Worm (Caenorhabditis elegans) whole organism, young adult: Measurements from ENCODE around the gene jkk-1.
A peak's percentile ranks its signal among the peaks of the same experiment; 100 is the strongest.

ENCODE experiments used
- B0019.2 ChIP-seq: fragments of 200-800 bp; sonication (Bioruptor generic); conservative IDR thresholded peaks from 2 replicates; pipeline ENCODE4 v1.3.6; 2022; ENCODE audit warnings: missing genetic modification reagents, missing genetic modification characterization, missing compliant biosample characterization
- C17E4.6 ChIP-seq: fragments of 200-800 bp; sonication (Bioruptor generic); IDR thresholded peaks from 2 replicates; pipeline ENCODE4 v1.3.6; 2022; ENCODE audit warnings: missing genetic modification reagents, missing genetic modification characterization, missing compliant biosample characterization
- F33H1.4 ChIP-seq: fragments of 200-800 bp; sonication (Bioruptor generic); IDR thresholded peaks from 2 replicates; pipeline ENCODE4 v1.3.6; 2022; ENCODE audit warnings: missing genetic modification reagents, missing genetic modification characterization, missing compliant biosample characterization
- F57C9.4 ChIP-seq: sonication (generic microtip); optimal IDR thresholded peaks from 2 replicates; lab custom pipeline; 2017; ENCODE audit warnings: mild to moderate bottlenecking, missing genetic modification characterization, missing compliant biosample characterization
- Y53F4B.3 ChIP-seq: fragments of 200-800 bp; sonication (Bioruptor generic); IDR thresholded peaks from 2 replicates; pipeline ENCODE4 v1.3.6; 2022; ENCODE audit warnings: missing genetic modification reagents, missing genetic modification characterization, missing compliant biosample characterization
- ama-1 ChIP-seq, 3 experiments: fragments of 150-350 bp in 1 of 3; sonication (generic microtip) in 2 of 3; optimal IDR thresholded peaks; 2 replicates each; lab custom pipeline; 2014 to 2018; ENCODE audit warnings: missing biosample characterization in 2 of 3, missing genetic modification characterization in 2 of 3, missing genetic modification reagents in 2 of 3
- cebp-1 ChIP-seq, 2 experiments: fragments of 200-800 bp in 1 of 2; sonication (Bioruptor generic) in 1 of 2; sonication (generic microtip) in 1 of 2; IDR thresholded peaks in 1 of 2; optimal IDR thresholded peaks in 1 of 2; 2 replicates each; pipeline versions ENCODE4 v1.3.6 to Lab custom; 2017 to 2022; ENCODE audit warnings: missing compliant biosample characterization in 2 of 2, missing genetic modification characterization in 2 of 2, mild to moderate bottlenecking in 1 of 2, missing genetic modification reagents in 1 of 2, moderate library complexity in 1 of 2
- ceh-40 ChIP-seq: fragments of 200-800 bp; sonication (Bioruptor generic); IDR thresholded peaks from 2 replicates; pipeline ENCODE4 v1.3.6; 2022; ENCODE audit warnings: missing genetic modification characterization, missing compliant biosample characterization
- die-1 ChIP-seq: sonication (generic microtip); optimal IDR thresholded peaks from 2 replicates; lab custom pipeline; 2016; ENCODE audit warnings: missing genotype, mild to moderate bottlenecking, missing genetic modification characterization, missing compliant biosample characterization
- dox-1 ChIP-seq: fragments of 200-800 bp; sonication (Bioruptor generic); IDR thresholded peaks from 2 replicates; pipeline ENCODE4 v1.3.6; 2022; ENCODE audit warnings: missing genetic modification reagents, missing genetic modification characterization, missing compliant biosample characterization
- egl-18 ChIP-seq: fragments of 200-800 bp; sonication (Bioruptor generic); IDR thresholded peaks from 2 replicates; pipeline ENCODE4 v1.3.6; 2022; ENCODE audit warnings: missing genetic modification reagents, missing genetic modification characterization, missing compliant biosample characterization
- him-1 ChIP-seq: sonication (generic microtip); optimal IDR thresholded peaks from 2 replicates; lab custom pipeline; 2016; ENCODE audit warnings: missing genotype, missing genetic modification reagents, missing genetic modification characterization, missing compliant biosample characterization
- hlh-26 ChIP-seq: fragments of 200-800 bp; sonication (Bioruptor generic); conservative IDR thresholded peaks from 2 replicates; pipeline ENCODE4 v1.3.6; 2022; ENCODE audit warnings: missing genetic modification reagents, missing genetic modification characterization, missing compliant biosample characterization
- hmg-1.2 ChIP-seq: fragments of 200-800 bp; sonication (Bioruptor generic); IDR thresholded peaks from 2 replicates; pipeline ENCODE4 v1.3.6; 2022; ENCODE audit warnings: missing genetic modification reagents, missing genetic modification characterization, missing compliant biosample characterization
- let-607 ChIP-seq, 2 experiments: fragments of 200-800 bp in 1 of 2; sonication (Bioruptor generic) in 1 of 2; sonication (generic microtip) in 1 of 2; optimal IDR thresholded peaks; 2 replicates each; lab custom pipeline; 2016 to 2018; ENCODE audit warnings: mild to moderate bottlenecking in 2 of 2, missing compliant biosample characterization in 2 of 2, missing genetic modification characterization in 2 of 2, moderate library complexity in 2 of 2, missing genotype in 1 of 2
- mes-4 ChIP-seq: sonication (generic microtip); optimal IDR thresholded peaks from 2 replicates; lab custom pipeline; 2016; ENCODE audit warnings: missing genotype, missing genetic modification characterization, missing compliant biosample characterization
- nfya-1 ChIP-seq: sonication (generic microtip); optimal IDR thresholded peaks from 2 replicates; lab custom pipeline; 2017; ENCODE audit warnings: antibody characterized with exemption, missing compliant biosample characterization, missing genetic modification characterization, borderline replicate concordance; ENCODE audit not compliant: insufficient read depth
- nfyb-1 ChIP-seq: fragments of 200-800 bp; sonication (Bioruptor generic); IDR thresholded peaks from 2 replicates; pipeline ENCODE4 v1.3.6; 2022; ENCODE audit warnings: missing genetic modification reagents, missing genetic modification characterization, missing compliant biosample characterization
- nhr-120 ChIP-seq: fragments of 200-800 bp; sonication (Bioruptor generic); IDR thresholded peaks from 2 replicates; pipeline ENCODE4 v1.3.6; 2022; ENCODE audit warnings: missing genetic modification characterization, missing compliant biosample characterization
- nhr-80 ChIP-seq: sonication (generic microtip); optimal IDR thresholded peaks from 2 replicates; lab custom pipeline; 2016; ENCODE audit warnings: missing genetic modification characterization, missing compliant biosample characterization
- nhr-90 ChIP-seq: sonication (generic microtip); optimal IDR thresholded peaks from 2 replicates; lab custom pipeline; 2016; ENCODE audit warnings: missing genotype, mild to moderate bottlenecking, missing genetic modification characterization, missing compliant biosample characterization
- rec-8 ChIP-seq, 2 experiments: sonication (generic microtip); optimal IDR thresholded peaks; 2 replicates each; lab custom pipeline; 2016; ENCODE audit warnings: mild to moderate bottlenecking in 2 of 2, missing genetic modification characterization in 2 of 2, missing genetic modification reagents in 2 of 2, missing genotype in 2 of 2, missing biosample characterization in 1 of 2, missing compliant biosample characterization in 1 of 2, moderate library complexity in 1 of 2
- tbp1 ChIP-seq: fragments of 200-800 bp; sonication (Bioruptor generic); optimal IDR thresholded peaks from 2 replicates; lab custom pipeline; 2018; ENCODE audit warnings: mild to moderate bottlenecking, missing genetic modification characterization, missing compliant biosample characterization
- xnd-1 ChIP-seq: sonication (generic microtip); optimal IDR thresholded peaks from 2 replicates; lab custom pipeline; 2016; ENCODE audit warnings: missing genotype, missing genetic modification reagents, missing genetic modification characterization, missing compliant biosample characterization
- zfh-2 ChIP-seq: fragments of 200-800 bp; sonication (Bioruptor generic); conservative IDR thresholded peaks from 2 replicates; pipeline ENCODE4 v1.3.6; 2022; ENCODE audit warnings: missing genetic modification reagents, missing genetic modification characterization, missing compliant biosample characterization
- ztf-22 ChIP-seq: fragments of 200-800 bp; sonication (Bioruptor generic); optimal IDR thresholded peaks from 2 replicates; lab custom pipeline; 2018; ENCODE audit warnings: mild to moderate bottlenecking, missing genetic modification characterization, moderate library complexity, missing compliant biosample characterization
- ztf-26 ChIP-seq: sonication (generic microtip); optimal IDR thresholded peaks from 2 replicates; lab custom pipeline; 2017; ENCODE audit warnings: missing genetic modification characterization, missing compliant biosample characterization

jkk-1 gene

ce11 chrX:5342007-5342406 lies 26.3 kb upstream of the jkk-1 start, which contains the start of gene C26B9.7:
C26B9.7 (plus strand) TSS chrX:5342307.
- TF ChIP-seq zfh-2 (GFP tag; lab: Robert Waterston, UW) (no peak), tbp1 (GFP tag; lab: Kevin White, UChicago) (no peak), nhr-120 (GFP tag; lab: Robert Waterston, UW) (no peak), mes-4 (tag; lab: Kevin White, UChicago) (no peak), nfyb-1 (GFP tag; lab: Robert Waterston, UW) (no peak), F57C9.4 (no peak), rec-8 (tag; optimal IDR thresholded peaks at IDR 0.05; lab: Kevin White, UChicago) (no peak), nhr-90 (no peak)

DNA sequence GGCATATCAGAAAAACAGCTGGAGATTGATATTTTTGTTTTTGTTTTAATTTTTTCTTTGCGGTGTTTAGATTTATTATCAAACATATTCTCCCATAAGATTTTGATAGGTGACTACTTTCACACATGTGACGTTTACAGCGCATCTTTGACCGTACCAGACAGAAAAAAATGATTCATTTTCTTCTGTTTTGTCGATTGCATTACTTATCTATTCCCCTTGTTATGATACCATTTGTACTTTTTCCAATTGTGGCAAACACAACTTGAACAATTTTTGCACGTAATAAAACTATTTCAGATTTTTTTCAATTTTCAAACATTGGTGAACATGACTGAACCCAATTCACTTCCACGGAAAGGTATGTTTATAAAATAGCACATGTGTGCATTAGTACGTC lies 24.0 kb upstream of the jkk-1 start, which contains the start of gene C26B9.1:
Gene C26B9.1 (plus strand): TSS at position 301 of the 400 bp plus-strand sequence.
- TF ChIP-seq B0019.2 (GFP tag; lab: Robert Waterston, UW), result no peak
- TF ChIP-seq xnd-1 (tag; lab: Kevin White, UChicago), result no peak
- no peak for TF ChIP-seq ceh-40
- TF ChIP-seq, all 124 proteins: peak for 0

DNA sequence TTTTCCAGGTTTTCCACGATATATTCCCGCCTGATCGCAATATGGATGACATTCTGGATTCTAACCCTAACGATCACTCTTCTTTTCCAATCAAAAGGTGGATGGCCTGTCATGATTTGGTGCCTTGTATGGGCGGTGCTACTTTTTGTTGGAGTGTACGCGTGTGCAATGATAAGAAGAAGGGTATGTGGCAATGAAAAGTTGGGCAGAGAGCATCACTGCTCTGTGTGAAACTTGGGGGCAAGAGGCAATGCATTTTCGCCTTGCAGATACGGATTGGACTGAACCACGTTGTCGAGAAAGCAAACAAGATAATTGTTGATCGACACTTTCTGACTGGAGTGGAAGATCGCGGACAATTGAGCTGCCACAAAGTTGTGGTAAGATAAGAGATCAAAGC lies 22.0 kb upstream of the jkk-1 start:
- TF ChIP-seq nhr-80 (tag; lab: Kevin White, UChicago) (peak; percentile 91), ceh-40 (no peak), let-607 (tag; optimal IDR thresholded peaks at IDR 0.05; lab: Kevin White, UChicago) (peak; percentile 66 to 85), ztf-22 (GFP tag; lab: Kevin White, UChicago) (peak; percentile 14)

- TF ChIP-seq him-1 (tag; lab: Kevin White, UChicago) (no peak), hmg-1.2 (GFP tag; lab: Robert Waterston, UW) (no peak), ztf-26 (tag; lab: Kevin White, UChicago) (no peak), F33H1.4 (GFP tag; lab: Robert Waterston, UW) (no peak), C17E4.6 (GFP tag; lab: Robert Waterston, UW) (no peak), cebp-1 (GFP tag; IDR thresholded peaks at IDR 0.05; lab: Robert Waterston, UW) (no peak), cebp-1 (tag; optimal IDR thresholded peaks at IDR 0.05; lab: Kevin White, UChicago) (no peak), ztf-22 (GFP tag; lab: Kevin White, UChicago) (no peak), Y53F4B.3 (GFP tag; lab: Robert Waterston, UW) (no peak), nfya-1 (tag; lab: Kevin White, UChicago) (no peak), die-1 (tag; lab: Kevin White, UChicago) (no peak), let-607 (tag; optimal IDR thresholded peaks at IDR 0.05; lab: Kevin White, UChicago) (no peak)
Observed at ce11 chrX:5347856-5348255, 20.4 kb upstream of the jkk-1 start.

DNA sequence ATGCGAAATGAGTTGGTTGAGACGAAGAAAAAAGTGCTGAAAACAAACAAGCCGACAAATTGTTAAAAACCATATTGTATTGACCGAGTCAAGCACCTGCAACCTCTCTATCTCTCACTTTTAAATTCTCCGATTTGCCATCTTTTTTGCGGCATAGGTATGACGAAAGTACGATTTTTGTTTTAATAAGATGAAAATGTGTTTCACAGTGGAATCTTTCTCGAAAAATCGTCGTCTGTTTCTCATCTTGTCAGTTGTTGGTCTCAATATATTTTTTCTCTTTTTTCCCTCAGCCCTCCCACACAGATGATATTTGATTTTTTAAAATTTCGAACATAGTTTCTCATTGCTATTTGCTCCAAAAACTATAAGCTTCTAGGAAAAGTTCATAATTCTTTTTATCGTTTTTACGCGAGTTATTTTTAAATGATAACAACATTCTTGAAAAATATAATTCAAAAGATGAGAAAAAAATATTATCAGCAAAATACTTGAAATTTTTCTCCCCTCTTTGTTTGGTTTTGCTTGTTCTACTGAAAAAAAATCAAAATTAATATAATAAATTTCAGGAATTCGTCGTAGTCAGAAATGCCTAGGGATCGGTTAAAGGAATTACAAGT lies 19.6 kb upstream of the jkk-1 start, which contains the start of gene syx-3:
Gene syx-3 (plus strand): TSS at position 570 of the 620 bp plus-strand sequence.
- TF ChIP-seq hlh-26 (GFP tag; lab: Robert Waterston, UW) (no peak), egl-18 (GFP tag; lab: Robert Waterston, UW) (no peak), ama-1 (optimal IDR thresholded peaks at IDR 0.05; lab: Kevin White, UChicago) (no peak), ama-1 (GFP tag; optimal IDR thresholded peaks at IDR 0.05; lab: Kevin White, UChicago) (no peak), dox-1 (no peak)
